Worm (Caenorhabditis elegans) whole organism, midembryonic: Measurements from ENCODE around the gene F21H7.12.

Source experiments
- cog-1 ChIP-seq: sonication (generic microtip); optimal IDR thresholded peaks from 2 replicates; lab custom pipeline; 2016; ENCODE audit warnings: missing genetic modification characterization, missing compliant biosample characterization
- flt-1 ChIP-seq: fragments of 200-800 bp; sonication (Bioruptor generic); IDR thresholded peaks from 2 replicates; pipeline ENCODE4 v1.3.6; 2022; ENCODE audit warnings: missing genetic modification characterization, missing compliant biosample characterization
- klf-2 ChIP-seq: fragments of 200-800 bp; sonication (Bioruptor generic); conservative IDR thresholded peaks from 2 replicates; pipeline ENCODE4 v1.3.6; 2022; ENCODE audit warnings: missing genetic modification reagents, missing genetic modification characterization, missing compliant biosample characterization
- ztf-23 ChIP-seq: fragments of 200-800 bp; sonication (Bioruptor generic); IDR thresholded peaks from 2 replicates; pipeline ENCODE4 v1.3.6; 2022; ENCODE audit warnings: missing genetic modification reagents, missing genetic modification characterization, missing compliant biosample characterization
- ztf-29 ChIP-seq: fragments of 200-800 bp; sonication (Bioruptor generic); IDR thresholded peaks from 2 replicates; pipeline ENCODE4 v1.3.6; 2022; ENCODE audit warnings: missing genetic modification reagents, missing genetic modification characterization, missing compliant biosample characterization

DNA sequence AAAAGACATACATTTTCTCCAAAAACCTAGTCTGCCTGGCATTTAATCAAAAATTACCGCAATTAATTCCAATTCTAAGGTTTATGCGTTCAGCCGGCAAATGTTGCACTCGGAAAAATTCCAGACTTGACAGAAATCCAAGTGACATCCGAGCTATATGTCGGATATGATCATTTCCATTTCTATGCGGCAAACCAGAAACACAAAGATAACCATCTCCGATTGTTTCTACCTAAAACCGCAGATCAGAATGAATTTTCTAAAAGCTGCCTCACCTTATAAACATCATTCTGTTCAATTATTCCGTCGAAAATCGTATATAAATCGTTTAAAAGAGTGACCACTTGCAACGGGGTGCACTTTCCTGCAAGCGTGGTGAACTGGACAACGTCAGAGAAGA is 19.1 kb downstream of the F21H7.12 start:
- TF ChIP-seq ztf-23 (GFP tag; lab: Robert Waterston, UW) (no peak), klf-2 (GFP tag; lab: Robert Waterston, UW) (no peak), flt-1 (GFP tag; lab: Robert Waterston, UW) (no peak), ztf-29 (GFP tag; lab: Robert Waterston, UW) (no peak), cog-1 (tag; lab: Kevin White, UChicago) (no peak)
